In genomic region chr3L:8534386-8535306, dm6 we compare ENCODE assay signal across 2 fruit fly cellular contexts.
TF ChIP-seq lines count a peak whose summit lies in the region.

Gene ergic53, plus strand, starts transcription at chr3L:8534977.

TF ChIP-seq in whole organism, adult, 20 proteins besides CTCF, POLR2A, EP300 and RAD21 (continued from another document):
- no peak for TF ChIP-seq cnc (optimal IDR thresholded peaks at IDR 0.05; lab: Kevin White, UChicago)

TF ChIP-seq in whole organism, embryonic, 481 proteins besides CTCF, POLR2A, EP300 and RAD21 (continued from another document and continues in another):
- TF ChIP-seq sqz (GFP tag; optimal IDR thresholded peaks at IDR 0.05; lab: Kevin White, UChicago) = no peak
- peak; percentile 76 for TF ChIP-seq bbx (GFP tag; IDR thresholded peaks at IDR 0.05; lab: Robert Waterston, UW; ENCODE audit: partially characterized antibody)
- TF ChIP-seq vnd (GFP tag; IDR thresholded peaks at IDR 0.05; lab: Robert Waterston, UW; ENCODE audit: partially characterized antibody) = peak; percentile 79
- no peak for TF ChIP-seq zf30C (GFP tag; optimal IDR thresholded peaks at IDR 0.05; lab: Kevin White, UChicago)
- TF ChIP-seq CG15479 (GFP tag; optimal IDR thresholded peaks at IDR 0.05; lab: Kevin White, UChicago) = peak; percentile 11
- TF ChIP-seq H2.0 (GFP tag; IDR thresholded peaks at IDR 0.05; lab: Robert Waterston, UW) = no peak
- peak; percentile 87 for TF ChIP-seq MBD-R2 (GFP tag; IDR thresholded peaks at IDR 0.05; lab: Robert Waterston, UW)
- no peak for TF ChIP-seq CG10209 (GFP tag; optimal IDR thresholded peaks at IDR 0.05; lab: Kevin White, UChicago)
- no peak for TF ChIP-seq bigmax (GFP tag; optimal IDR thresholded peaks at IDR 0.05; lab: Kevin White, UChicago)
- TF ChIP-seq Hr51 (GFP tag; optimal IDR thresholded peaks at IDR 0.05; lab: Kevin White, UChicago) = no peak
- TF ChIP-seq Xrp1 (GFP tag; IDR thresholded peaks at IDR 0.05; lab: Robert Waterston, UW) = no peak
- TF ChIP-seq toy (GFP tag; IDR thresholded peaks at IDR 0.05; lab: Robert Waterston, UW) = no peak
- no peak for TF ChIP-seq Usf (GFP tag; optimal IDR thresholded peaks at IDR 0.05; lab: Kevin White, UChicago)
- TF ChIP-seq CG12391 (tag; optimal IDR thresholded peaks at IDR 0.05; lab: Kevin White, UChicago) = peak; percentile 64
- TF ChIP-seq CG15011 (GFP tag; optimal IDR thresholded peaks at IDR 0.05; lab: Kevin White, UChicago) = no peak
- TF ChIP-seq CG18619 (GFP tag; optimal IDR thresholded peaks at IDR 0.05; lab: Kevin White, UChicago) = no peak
- TF ChIP-seq wdn (GFP tag; IDR thresholded peaks at IDR 0.05; lab: Robert Waterston, UW) = no peak
- TF ChIP-seq disco-r (GFP tag; optimal IDR thresholded peaks at IDR 0.05; lab: Kevin White, UChicago) = peak; percentile 41
- TF ChIP-seq Xbp1 (GFP tag; optimal IDR thresholded peaks at IDR 0.05; lab: Kevin White, UChicago) = peak; percentile 89
- TF ChIP-seq ham (GFP tag; IDR thresholded peaks at IDR 0.05; lab: Robert Waterston, UW) = no peak
- TF ChIP-seq nerfin-1 (tag; optimal IDR thresholded peaks at IDR 0.05; lab: Kevin White, UChicago) = peak; percentile 53
- TF ChIP-seq Lpt (GFP tag; optimal IDR thresholded peaks at IDR 0.05; lab: Kevin White, UChicago) = no peak
- TF ChIP-seq tin (GFP tag; optimal IDR thresholded peaks at IDR 0.05; lab: Kevin White, UChicago) = no peak
- TF ChIP-seq CG3838 (GFP tag; optimal IDR thresholded peaks at IDR 0.05; lab: Kevin White, UChicago) = no peak
- no peak for TF ChIP-seq E2f1 (GFP tag; IDR thresholded peaks at IDR 0.05; lab: Robert Waterston, UW)
- TF ChIP-seq dysf (GFP tag; IDR thresholded peaks at IDR 0.05; lab: Robert Waterston, UW) = no peak
- TF ChIP-seq Nf-YB (GFP tag; optimal IDR thresholded peaks at IDR 0.05; lab: Kevin White, UChicago) = peak; percentile 14
- no peak for TF ChIP-seq CG1647 (GFP tag; optimal IDR thresholded peaks at IDR 0.05; lab: Kevin White, UChicago)
- TF ChIP-seq Lim3 (GFP tag; IDR thresholded peaks at IDR 0.05; lab: Robert Waterston, UW) = no peak
- TF ChIP-seq sisA (GFP tag; IDR thresholded peaks at IDR 0.05; lab: Robert Waterston, UW) = no peak
- peak; percentile 84 for TF ChIP-seq CG6791 (GFP tag; IDR thresholded peaks at IDR 0.05; lab: Robert Waterston, UW; ENCODE audit: partially characterized antibody)
- TF ChIP-seq p53 (GFP tag; optimal IDR thresholded peaks at IDR 0.05; lab: Kevin White, UChicago) = no peak
- peak; percentile 57 for TF ChIP-seq stwl (tag; optimal IDR thresholded peaks at IDR 0.05; lab: Kevin White, UChicago)
- TF ChIP-seq grau (tag; optimal IDR thresholded peaks at IDR 0.05; lab: Kevin White, UChicago) = peak; percentile 3
- no peak for TF ChIP-seq CG11504 (tag; optimal IDR thresholded peaks at IDR 0.05; lab: Kevin White, UChicago)
- TF ChIP-seq tll (GFP tag; optimal IDR thresholded peaks at IDR 0.05; lab: Kevin White, UChicago) = no peak
- no peak; the same call in 1 of the 2 replicates for TF ChIP-seq CG32532 (GFP tag; IDR thresholded peaks at IDR 0.05; lab: Robert Waterston, UW)
- TF ChIP-seq otp (GFP tag; IDR thresholded peaks at IDR 0.05; lab: Robert Waterston, UW) = no peak
- TF ChIP-seq sens (GFP tag; lab: Kevin White, UChicago) = peak; percentile 32
- TF ChIP-seq jigr1 (GFP tag; IDR thresholded peaks at IDR 0.05; lab: Robert Waterston, UW) = no peak
- peak in 1 of 2 experiments; percentile 62 for TF ChIP-seq Pdp1 (GFP tag; optimal IDR thresholded peaks at IDR 0.05; lab: Kevin White, UChicago)
- TF ChIP-seq pan (optimal IDR thresholded peaks at IDR 0.05; lab: Kevin White, UChicago) = no peak
- TF ChIP-seq pan (GFP tag; optimal IDR thresholded peaks at IDR 0.05 in 1 of 2, IDR thresholded peaks at IDR 0.05 in 1 of 2) = peak in 1 of 2 experiments; percentile 18
- TF ChIP-seq CG33557 (GFP tag; optimal IDR thresholded peaks at IDR 0.05; lab: Kevin White, UChicago) = no peak
- no peak for TF ChIP-seq CG5245 (GFP tag; optimal IDR thresholded peaks at IDR 0.05; lab: Kevin White, UChicago)
- peak; percentile 28; the same call in 1 of the 2 replicates for TF ChIP-seq CG10321 (GFP tag; IDR thresholded peaks at IDR 0.05; lab: Robert Waterston, UW)
- peak; percentile 31 for TF ChIP-seq CG9797 (GFP tag; optimal IDR thresholded peaks at IDR 0.05; lab: Kevin White, UChicago)
- TF ChIP-seq cwo (GFP tag; optimal IDR thresholded peaks at IDR 0.05; lab: Kevin White, UChicago) = no peak
- peak; percentile 100 for TF ChIP-seq sd (tag; optimal IDR thresholded peaks at IDR 0.05; lab: Kevin White, UChicago)
- peak; percentile 9 for TF ChIP-seq CG4424 (GFP tag; optimal IDR thresholded peaks at IDR 0.05; lab: Kevin White, UChicago)
- no peak for TF ChIP-seq CG17568 (GFP tag; optimal IDR thresholded peaks at IDR 0.05; lab: Kevin White, UChicago)
- TF ChIP-seq CG3281 (GFP tag; optimal IDR thresholded peaks at IDR 0.05; lab: Kevin White, UChicago) = peak; percentile 19
- peak; percentile 74 for TF ChIP-seq CG2116 (GFP tag; optimal IDR thresholded peaks at IDR 0.05; lab: Kevin White, UChicago)
- no peak for TF ChIP-seq CG10147 (GFP tag; optimal IDR thresholded peaks at IDR 0.05; lab: Kevin White, UChicago)
- TF ChIP-seq D19B (GFP tag; optimal IDR thresholded peaks at IDR 0.05; lab: Kevin White, UChicago) = no peak
- peak; percentile 70; the same call in 2 of the 3 replicates for TF ChIP-seq CG14860 (GFP tag; IDR thresholded peaks at IDR 0.05; lab: Robert Waterston, UW; ENCODE audit: partially characterized antibody)
- no peak for TF ChIP-seq CG15696 (tag; optimal IDR thresholded peaks at IDR 0.05; lab: Kevin White, UChicago)
- no peak for TF ChIP-seq Fer3 (tag; optimal IDR thresholded peaks at IDR 0.05; lab: Kevin White, UChicago)
- no peak for TF ChIP-seq tx (GFP tag; optimal IDR thresholded peaks at IDR 0.05; lab: Kevin White, UChicago)
- TF ChIP-seq CG12219 (GFP tag; optimal IDR thresholded peaks at IDR 0.05; lab: Kevin White, UChicago) = no peak
- no peak for TF ChIP-seq slou (GFP tag; optimal IDR thresholded peaks at IDR 0.05; lab: Kevin White, UChicago)
- no peak for TF ChIP-seq Max (GFP tag; optimal IDR thresholded peaks at IDR 0.05; lab: Kevin White, UChicago)
- no peak for TF ChIP-seq B-H2 (GFP tag; optimal IDR thresholded peaks at IDR 0.05; lab: Kevin White, UChicago)
- no peak for TF ChIP-seq zfh1 (GFP tag; IDR thresholded peaks at IDR 0.05; lab: Robert Waterston, UW)
- TF ChIP-seq CG6175 (GFP tag; IDR thresholded peaks at IDR 0.05; lab: Robert Waterston, UW) = no peak
- TF ChIP-seq ttk (GFP tag; IDR thresholded peaks at IDR 0.05; lab: Robert Waterston, UW) = no peak
- no peak for TF ChIP-seq Oaz (GFP tag; IDR thresholded peaks at IDR 0.05; lab: Robert Waterston, UW)
- TF ChIP-seq Bgb (GFP tag; IDR thresholded peaks at IDR 0.05; lab: Robert Waterston, UW; ENCODE audit: partially characterized antibody) = peak; percentile 77
- TF ChIP-seq twi (tag; optimal IDR thresholded peaks at IDR 0.05; lab: Kevin White, UChicago) = no peak
- no peak for TF ChIP-seq fu2 (GFP tag; optimal IDR thresholded peaks at IDR 0.05; lab: Kevin White, UChicago)
- no peak for TF ChIP-seq CG13296 (GFP tag; optimal IDR thresholded peaks at IDR 0.05; lab: Kevin White, UChicago)
- TF ChIP-seq Nf-YC (tag; optimal IDR thresholded peaks at IDR 0.05; lab: Kevin White, UChicago) = peak; percentile 52
- no peak for TF ChIP-seq Drgx (GFP tag; IDR thresholded peaks at IDR 0.05; lab: Robert Waterston, UW)
- peak; percentile 78 for TF ChIP-seq hb (GFP tag; IDR thresholded peaks at IDR 0.05; lab: Robert Waterston, UW; ENCODE audit: partially characterized antibody)
- TF ChIP-seq hkb (optimal IDR thresholded peaks at IDR 0.05; lab: Kevin White, UChicago) = no peak
- peak; percentile 43; the same call in 1 of the 2 replicates for TF ChIP-seq hkb (GFP tag; IDR thresholded peaks at IDR 0.05; lab: Robert Waterston, UW)
- TF ChIP-seq CG12104 (GFP tag; optimal IDR thresholded peaks at IDR 0.05; lab: Kevin White, UChicago) = no peak
- no peak for TF ChIP-seq gsb-n (tag; optimal IDR thresholded peaks at IDR 0.05; lab: Kevin White, UChicago)
- TF ChIP-seq CG7372 (GFP tag; IDR thresholded peaks at IDR 0.05; lab: Robert Waterston, UW) = no peak
- no peak for TF ChIP-seq luna (GFP tag; optimal IDR thresholded peaks at IDR 0.05; lab: Kevin White, UChicago)
- TF ChIP-seq Doc3 (GFP tag; IDR thresholded peaks at IDR 0.05; lab: Robert Waterston, UW; ENCODE audit: partially characterized antibody) = peak; percentile 65; the same call in 2 of the 3 replicates
- no peak for TF ChIP-seq ranshi (GFP tag; IDR thresholded peaks at IDR 0.05; lab: Robert Waterston, UW)
- no peak for TF ChIP-seq CG7987 (GFP tag; optimal IDR thresholded peaks at IDR 0.05; lab: Kevin White, UChicago)
- TF ChIP-seq dati (GFP tag; IDR thresholded peaks at IDR 0.05; lab: Robert Waterston, UW) = no peak
- no peak for TF ChIP-seq ATbp (GFP tag; optimal IDR thresholded peaks at IDR 0.05; lab: Kevin White, UChicago)
- TF ChIP-seq CG11695 (GFP tag; IDR thresholded peaks at IDR 0.05; lab: Robert Waterston, UW) = no peak
- no peak for TF ChIP-seq CG11456 (GFP tag; IDR thresholded peaks at IDR 0.05; lab: Robert Waterston, UW)
- no peak for TF ChIP-seq CG17385 (GFP tag; optimal IDR thresholded peaks at IDR 0.05; lab: Kevin White, UChicago)
- no peak for TF ChIP-seq crc (GFP tag; optimal IDR thresholded peaks at IDR 0.05; lab: Kevin White, UChicago)
- TF ChIP-seq gce (GFP tag; IDR thresholded peaks at IDR 0.05; lab: Robert Waterston, UW) = no peak
- TF ChIP-seq zen2 (GFP tag; IDR thresholded peaks at IDR 0.05; lab: Robert Waterston, UW; ENCODE audit: partially characterized antibody) = peak; percentile 60; the same call in 2 of the 3 replicates
- no peak for TF ChIP-seq esg (GFP tag; conservative IDR thresholded peaks at IDR 0.05; lab: Robert Waterston, UW)
- no peak for TF ChIP-seq gt (GFP tag; IDR thresholded peaks at IDR 0.05; lab: Robert Waterston, UW)
- no peak for TF ChIP-seq btn (GFP tag; optimal IDR thresholded peaks at IDR 0.05; lab: Kevin White, UChicago)
- TF ChIP-seq hth (optimal IDR thresholded peaks at IDR 0.05; lab: Kevin White, UChicago) = no peak
- TF ChIP-seq so (GFP tag; IDR thresholded peaks at IDR 0.05; lab: Robert Waterston, UW) = no peak
- TF ChIP-seq fd102C (GFP tag; optimal IDR thresholded peaks at IDR 0.05; lab: Kevin White, UChicago) = no peak
- TF ChIP-seq CG34422 (GFP tag; IDR thresholded peaks at IDR 0.05; lab: Robert Waterston, UW) = peak; percentile 94; the same call in 2 of the 3 replicates
- TF ChIP-seq lola (GFP tag; optimal IDR thresholded peaks at IDR 0.05; lab: Kevin White, UChicago) = peak in 1 of 3 experiments; percentile 13
- peak; percentile 77 for TF ChIP-seq nerfin-2 (GFP tag; IDR thresholded peaks at IDR 0.05; lab: Robert Waterston, UW; ENCODE audit: partially characterized antibody)
- TF ChIP-seq CG14667 (GFP tag; IDR thresholded peaks at IDR 0.05; lab: Robert Waterston, UW) = no peak
- no peak for TF ChIP-seq CG4707 (GFP tag; optimal IDR thresholded peaks at IDR 0.05; lab: Kevin White, UChicago)
- no peak for TF ChIP-seq CG10543 (GFP tag; optimal IDR thresholded peaks at IDR 0.05; lab: Kevin White, UChicago)
- TF ChIP-seq CG17328 (GFP tag; IDR thresholded peaks at IDR 0.05; lab: Robert Waterston, UW) = no peak
- TF ChIP-seq pzg (GFP tag; optimal IDR thresholded peaks at IDR 0.05; lab: Kevin White, UChicago) = peak; percentile 48
- TF ChIP-seq Doc2 (GFP tag; IDR thresholded peaks at IDR 0.05; lab: Robert Waterston, UW) = no peak
- TF ChIP-seq gem (tag; optimal IDR thresholded peaks at IDR 0.05; lab: Kevin White, UChicago) = no peak
- TF ChIP-seq CG11696 (GFP tag; IDR thresholded peaks at IDR 0.05; lab: Robert Waterston, UW) = no peak
- TF ChIP-seq GATAe (GFP tag; conservative IDR thresholded peaks at IDR 0.05; lab: Robert Waterston, UW) = no peak
- TF ChIP-seq Meics (GFP tag; optimal IDR thresholded peaks at IDR 0.05; lab: Kevin White, UChicago) = no peak
- no peak for TF ChIP-seq cato (GFP tag; optimal IDR thresholded peaks at IDR 0.05; lab: Kevin White, UChicago; ENCODE audit: borderline replicate concordance)
- TF ChIP-seq sima (GFP tag; optimal IDR thresholded peaks at IDR 0.05; lab: Kevin White, UChicago) = no peak
- TF ChIP-seq CG9932 (GFP tag; IDR thresholded peaks at IDR 0.05; lab: Robert Waterston, UW) = no peak
- TF ChIP-seq Abd-B (GFP tag; optimal IDR thresholded peaks at IDR 0.05; lab: Kevin White, UChicago) = no peak
- no peak for TF ChIP-seq CG4730 (GFP tag; IDR thresholded peaks at IDR 0.05; lab: Robert Waterston, UW)
- no peak for TF ChIP-seq jing (GFP tag; optimal IDR thresholded peaks at IDR 0.05; lab: Kevin White, UChicago)
- no peak for TF ChIP-seq ase (GFP tag; IDR thresholded peaks at IDR 0.05; lab: Robert Waterston, UW)
- TF ChIP-seq gro (GFP tag; optimal IDR thresholded peaks at IDR 0.05; lab: Kevin White, UChicago) = no peak
- no peak for TF ChIP-seq CG8281 (tag; optimal IDR thresholded peaks at IDR 0.05; lab: Kevin White, UChicago)
- peak; percentile 72 for TF ChIP-seq YL-1 (GFP tag; optimal IDR thresholded peaks at IDR 0.05; lab: Kevin White, UChicago)
- no peak for TF ChIP-seq lab (GFP tag; optimal IDR thresholded peaks at IDR 0.05; lab: Kevin White, UChicago)
- peak; percentile 73; the same call in 2 of the 3 replicates for TF ChIP-seq CG7963 (GFP tag; IDR thresholded peaks at IDR 0.05; lab: Robert Waterston, UW; ENCODE audit: partially characterized antibody)
- TF ChIP-seq yki (optimal IDR thresholded peaks at IDR 0.05; lab: Kevin White, UChicago) = no peak
- peak; percentile 18; the same call in 1 of the 2 replicates for TF ChIP-seq CG42726 (GFP tag; IDR thresholded peaks at IDR 0.05; lab: Robert Waterston, UW; ENCODE audit: partially characterized antibody)
- TF ChIP-seq dmrt99B (tag; optimal IDR thresholded peaks at IDR 0.05; lab: Kevin White, UChicago) = no peak
- TF ChIP-seq bab2 (GFP tag; optimal IDR thresholded peaks at IDR 0.05; lab: Kevin White, UChicago) = no peak
- no peak for TF ChIP-seq Six4 (GFP tag; optimal IDR thresholded peaks at IDR 0.05; lab: Kevin White, UChicago)
- no peak for TF ChIP-seq CG3726 (GFP tag; IDR thresholded peaks at IDR 0.05; lab: Robert Waterston, UW)
- no peak for TF ChIP-seq gfzf (GFP tag; optimal IDR thresholded peaks at IDR 0.05; lab: Kevin White, UChicago)
- no peak for TF ChIP-seq grn (GFP tag; optimal IDR thresholded peaks at IDR 0.05; lab: Kevin White, UChicago)
- peak in 1 of 3 experiments; percentile 52 for TF ChIP-seq Stat92E (GFP tag; optimal IDR thresholded peaks at IDR 0.05; lab: Kevin White, UChicago)
- peak; percentile 37 for TF ChIP-seq Sin3A (optimal IDR thresholded peaks at IDR 0.05; lab: Kevin White, UChicago)
- no peak for TF ChIP-seq sim (GFP tag; IDR thresholded peaks at IDR 0.05; lab: Robert Waterston, UW)
- no peak for TF ChIP-seq CG2875 (GFP tag; optimal IDR thresholded peaks at IDR 0.05; lab: Kevin White, UChicago)
